Fruit fly (Drosophila melanogaster) whole organism, prepupa: Measurements from ENCODE around the gene CG18598.

Source experiments
- Blimp-1 ChIP-seq: fragments of 200-800 bp; sonication (Bioruptor generic); optimal IDR thresholded peaks from 3 replicates; lab custom pipeline; 2017; ENCODE audit warnings: missing biosample characterization, missing genetic modification characterization, mild to moderate bottlenecking, moderate library complexity, missing genetic modification reagents
- CG10631 ChIP-seq: fragments of 200-800 bp; sonication (Bioruptor generic); optimal IDR thresholded peaks from 2 replicates; lab custom pipeline; 2016; ENCODE audit warnings: missing biosample characterization, missing genetic modification characterization
- CG10669 ChIP-seq: fragments of 200-800 bp; sonication (Bioruptor generic); optimal IDR thresholded peaks from 3 replicates; lab custom pipeline; 2018; ENCODE audit warnings: missing biosample characterization, mild to moderate bottlenecking, missing genetic modification characterization, moderate library complexity
- CG11902 ChIP-seq: fragments of 200-800 bp; sonication (Bioruptor generic); optimal IDR thresholded peaks from 3 replicates; lab custom pipeline; 2016; ENCODE audit warnings: missing biosample characterization, missing genetic modification characterization
- CG15336 ChIP-seq: fragments of 200-800 bp; sonication (Bioruptor generic); IDR thresholded peaks from 2 replicates; pipeline ENCODE4 v1.3.6; 2022; ENCODE audit warnings: missing biosample characterization, missing genetic modification characterization
- CG1621 ChIP-seq: fragments of 200-800 bp; sonication (Bioruptor generic); optimal IDR thresholded peaks from 3 replicates; lab custom pipeline; 2018; ENCODE audit warnings: missing biosample characterization, mild to moderate bottlenecking, missing genetic modification characterization
- CG3032 ChIP-seq: fragments of 200-800 bp; optimal IDR thresholded peaks from 2 replicates; lab custom pipeline; 2019; ENCODE audit warnings: missing biosample characterization, mild to moderate bottlenecking, missing genetic modification characterization, moderate library complexity
- CG31627 ChIP-seq: fragments of 200-800 bp; sonication (Bioruptor generic); optimal IDR thresholded peaks from 3 replicates; lab custom pipeline; 2016; ENCODE audit warnings: missing biosample characterization, missing genetic modification characterization
- CG32006 ChIP-seq: fragments of 200-800 bp; sonication (Bioruptor generic); optimal IDR thresholded peaks from 3 replicates; lab custom pipeline; 2017; ENCODE audit warnings: missing biosample characterization, mild to moderate bottlenecking, missing genetic modification characterization
- CG34406 ChIP-seq: fragments of 200-800 bp; sonication (Bioruptor generic); optimal IDR thresholded peaks from 3 replicates; lab custom pipeline; 2016; ENCODE audit warnings: missing biosample characterization, missing genetic modification characterization
- CG3919 ChIP-seq: fragments of 200-800 bp; sonication (Bioruptor generic); optimal IDR thresholded peaks from 3 replicates; lab custom pipeline; 2016; ENCODE audit warnings: missing biosample characterization, missing genetic modification characterization
- CG6163 ChIP-seq: fragments of 200-800 bp; sonication (Bioruptor generic); IDR thresholded peaks from 3 replicates; pipeline ENCODE4 v1.3.6; 2022; ENCODE audit warnings: missing biosample characterization, missing genetic modification characterization
- CG6792 ChIP-seq: fragments of 200-800 bp; sonication (Bioruptor generic); optimal IDR thresholded peaks from 3 replicates; lab custom pipeline; 2016; ENCODE audit warnings: missing biosample characterization, missing genetic modification characterization
- CG6808 ChIP-seq: fragments of 200-800 bp; sonication (Bioruptor generic); optimal IDR thresholded peaks from 3 replicates; lab custom pipeline; 2017; ENCODE audit warnings: missing biosample characterization, missing genetic modification characterization, mild to moderate bottlenecking, moderate library complexity, missing genetic modification reagents
- CG6854 ChIP-seq: fragments of 200-800 bp; sonication (Bioruptor generic); optimal IDR thresholded peaks from 2 replicates; lab custom pipeline; 2017; ENCODE audit warnings: missing biosample characterization, mild to moderate bottlenecking, missing genetic modification characterization
- CG8119 ChIP-seq: fragments of 200-800 bp; sonication (Bioruptor generic); IDR thresholded peaks from 3 replicates; pipeline ENCODE4 v1.3.6; 2022; ENCODE audit warnings: missing biosample characterization, missing genetic modification characterization
- CG9139 ChIP-seq: fragments of 200-800 bp; sonication (Bioruptor generic); optimal IDR thresholded peaks from 3 replicates; lab custom pipeline; 2017; ENCODE audit warnings: missing biosample characterization, mild to moderate bottlenecking, missing genetic modification characterization
- Eip75B ChIP-seq: fragments of 200-800 bp; sonication (Bioruptor generic); optimal IDR thresholded peaks from 3 replicates; lab custom pipeline; 2016; ENCODE audit warnings: missing biosample characterization, missing genetic modification characterization
- Eip78C ChIP-seq: fragments of 200-800 bp; sonication (Bioruptor generic); peaks from one replicate; lab custom pipeline; 2016; ENCODE audit warnings: missing biosample characterization, missing genetic modification characterization
- Eip93F ChIP-seq: fragments of 200-800 bp; sonication (Bioruptor generic); optimal IDR thresholded peaks from 2 replicates; lab custom pipeline; 2016; ENCODE audit warnings: missing biosample characterization, mild to moderate bottlenecking, missing genetic modification characterization
- Ets96B ChIP-seq: fragments of 200-800 bp; optimal IDR thresholded peaks from 2 replicates; lab custom pipeline; 2019; ENCODE audit warnings: missing biosample characterization, mild to moderate bottlenecking, missing genetic modification characterization, moderate library complexity
- Gug ChIP-seq: fragments of 200-800 bp; sonication (Bioruptor generic); IDR thresholded peaks from 2 replicates; pipeline ENCODE4 v1.3.6; 2022; ENCODE audit warnings: missing biosample characterization, missing genetic modification characterization
- Hr38 ChIP-seq: sonication (Bioruptor generic); optimal IDR thresholded peaks from 2 replicates; lab custom pipeline; 2016; ENCODE audit warnings: missing biosample characterization, missing genetic modification characterization
- Hr4 ChIP-seq: fragments of 200-800 bp; sonication (Bioruptor generic); optimal IDR thresholded peaks from 3 replicates; lab custom pipeline; 2016; ENCODE audit warnings: missing biosample characterization, missing genetic modification characterization
- Lpt ChIP-seq: fragments of 200-800 bp; sonication (Bioruptor generic); optimal IDR thresholded peaks from 3 replicates; lab custom pipeline; 2016; ENCODE audit warnings: missing biosample characterization, missing genetic modification characterization
- Met ChIP-seq: fragments of 200-800 bp; sonication (Bioruptor generic); optimal IDR thresholded peaks from 3 replicates; lab custom pipeline; 2016; ENCODE audit warnings: missing biosample characterization, missing genetic modification characterization
- OdsH ChIP-seq: fragments of 200-800 bp; sonication (Bioruptor generic); optimal IDR thresholded peaks from 3 replicates; lab custom pipeline; 2016; ENCODE audit warnings: missing biosample characterization, missing genetic modification characterization
- Smox ChIP-seq: fragments of 200-800 bp; sonication (Bioruptor generic); optimal IDR thresholded peaks from 3 replicates; lab custom pipeline; 2016; ENCODE audit warnings: missing biosample characterization, missing genetic modification characterization
- Sox14 ChIP-seq: fragments of 200-800 bp; sonication (Bioruptor generic); optimal IDR thresholded peaks from 3 replicates; lab custom pipeline; 2016; ENCODE audit warnings: missing biosample characterization, missing genetic modification characterization
- Sox15 ChIP-seq: fragments of 200-800 bp; sonication (Bioruptor generic); optimal IDR thresholded peaks from 3 replicates; lab custom pipeline; 2016; ENCODE audit warnings: missing biosample characterization, missing genetic modification characterization
- acj6 ChIP-seq: fragments of 200-800 bp; sonication (Bioruptor generic); optimal IDR thresholded peaks from 3 replicates; lab custom pipeline; 2016; ENCODE audit warnings: missing biosample characterization, missing genetic modification characterization
- cyc ChIP-seq: fragments of 200-800 bp; sonication (Bioruptor generic); optimal IDR thresholded peaks from 3 replicates; lab custom pipeline; 2016; ENCODE audit warnings: missing biosample characterization, missing genetic modification characterization
- dsx ChIP-seq: fragments of 200-800 bp; optimal IDR thresholded peaks from 3 replicates; lab custom pipeline; 2019; ENCODE audit warnings: missing biosample characterization, mild to moderate bottlenecking, missing genetic modification characterization, moderate library complexity; ENCODE audit not compliant: poor library complexity, severe bottlenecking
- eg ChIP-seq: fragments of 200-800 bp; sonication (Bioruptor generic); IDR thresholded peaks from 3 replicates; pipeline ENCODE4 v1.3.6; 2022; ENCODE audit warnings: missing biosample characterization, missing genetic modification characterization
- esn ChIP-seq: fragments of 200-800 bp; sonication (Bioruptor generic); optimal IDR thresholded peaks from 2 replicates; lab custom pipeline; 2016; ENCODE audit warnings: missing biosample characterization, mild to moderate bottlenecking, missing genetic modification characterization, moderate library complexity
- fd59A ChIP-seq: fragments of 200-800 bp; sonication (Bioruptor generic); optimal IDR thresholded peaks from 2 replicates; lab custom pipeline; 2017; ENCODE audit warnings: missing biosample characterization, mild to moderate bottlenecking, missing genetic modification characterization, missing genetic modification reagents
- lz ChIP-seq: fragments of 200-800 bp; sonication (Bioruptor generic); optimal IDR thresholded peaks from 3 replicates; lab custom pipeline; 2016; ENCODE audit warnings: missing biosample characterization, missing genetic modification characterization
- net ChIP-seq: fragments of 200-800 bp; sonication (Bioruptor generic); optimal IDR thresholded peaks from 3 replicates; lab custom pipeline; 2016; ENCODE audit warnings: missing biosample characterization, missing genetic modification characterization
- salr ChIP-seq, 2 experiments: fragments of 200-800 bp; sonication (Bioruptor generic); optimal IDR thresholded peaks; 3 replicates each; lab custom pipeline; 2016 to 2018; ENCODE audit warnings: missing biosample characterization in 2 of 2, missing genetic modification characterization in 2 of 2, mild to moderate bottlenecking in 1 of 2
- spab ChIP-seq: fragments of 200-800 bp; sonication (Bioruptor generic); optimal IDR thresholded peaks from 2 replicates; lab custom pipeline; 2017; ENCODE audit warnings: missing biosample characterization, mild to moderate bottlenecking, missing genetic modification characterization, missing genetic modification reagents
- ss ChIP-seq, 2 experiments: fragments of 200-800 bp; sonication (Bioruptor generic); optimal IDR thresholded peaks; 2 replicates in 1 of 2; 3 replicates in 1 of 2; lab custom pipeline; 2017 to 2018; ENCODE audit warnings: mild to moderate bottlenecking in 2 of 2, missing biosample characterization in 2 of 2, missing genetic modification characterization in 2 of 2, moderate library complexity in 1 of 2
- svp ChIP-seq: fragments of 200-800 bp; sonication (Bioruptor generic); peaks from one replicate; lab custom pipeline; 2016; ENCODE audit warnings: missing biosample characterization, missing genetic modification characterization
- topi ChIP-seq: fragments of 200-800 bp; sonication (Bioruptor generic); optimal IDR thresholded peaks from 3 replicates; lab custom pipeline; 2016; ENCODE audit warnings: missing biosample characterization, missing genetic modification characterization

The CG18598 gene

dm6 chr3R:18295262-18295944 is 44.5 kb downstream of the CG18598 start:
- TF ChIP-seq topi (GFP tag; lab: Kevin White, UChicago): peak; percentile 3
- no peak for TF ChIP-seq CG6163 (GFP tag; lab: Robert Waterston, UW)
- no peak for TF ChIP-seq spab (GFP tag; lab: Kevin White, UChicago)
- TF ChIP-seq cyc (GFP tag; lab: Kevin White, UChicago): no peak
- TF ChIP-seq CG11902 (GFP tag; lab: Kevin White, UChicago): no peak
- TF ChIP-seq acj6 (GFP tag; lab: Kevin White, UChicago): peak; percentile 37
- TF ChIP-seq CG6808 (GFP tag; lab: Kevin White, UChicago): peak; percentile 52
- TF ChIP-seq CG3919 (GFP tag; lab: Kevin White, UChicago): peak; percentile 38
- TF ChIP-seq CG9139 (GFP tag; lab: Kevin White, UChicago): no peak
- TF ChIP-seq Sox15 (GFP tag; lab: Kevin White, UChicago): no peak
- peak; percentile 40 for TF ChIP-seq CG10669 (GFP tag; lab: Kevin White, UChicago)
- peak; percentile 45; the same call in 2 of the 3 replicates for TF ChIP-seq CG8119 (GFP tag; lab: Robert Waterston, UW)
- TF ChIP-seq Eip93F (GFP tag; lab: Kevin White, UChicago): no peak
- peak; percentile 89 for TF ChIP-seq Eip78C
- TF ChIP-seq CG6792 (GFP tag; lab: Kevin White, UChicago): no peak
- no peak for TF ChIP-seq CG1621
- peak; percentile 53 for TF ChIP-seq svp (GFP tag; lab: Kevin White, UChicago)
- peak; percentile 54 for TF ChIP-seq Ets96B
- TF ChIP-seq Sox14 (GFP tag; lab: Kevin White, UChicago): peak; percentile 48
- TF ChIP-seq OdsH (GFP tag; lab: Kevin White, UChicago): peak; percentile 51
- peak; percentile 44 for TF ChIP-seq CG15336 (GFP tag; lab: Robert Waterston, UW)
- no peak for TF ChIP-seq Hr38 (GFP tag; lab: Kevin White, UChicago)
- peak; percentile 21 for TF ChIP-seq Smox (GFP tag; lab: Kevin White, UChicago)
- peak; percentile 22 to 24 for TF ChIP-seq salr (GFP tag; optimal IDR thresholded peaks at IDR 0.05; lab: Kevin White, UChicago)
- 0 out of 3 replicates have a peak, but pooled peaks have one; percentile 18 for TF ChIP-seq eg (GFP tag; lab: Robert Waterston, UW)
- peak; percentile 11 for TF ChIP-seq dsx (GFP tag; lab: Kevin White, UChicago)
- TF ChIP-seq CG3032 (tag; lab: Kevin White, UChicago): peak; percentile 28
- peak; percentile 43 for TF ChIP-seq net (GFP tag; lab: Kevin White, UChicago)
- peak; percentile 55 for TF ChIP-seq Eip75B (GFP tag; lab: Kevin White, UChicago)
- TF ChIP-seq Blimp-1: no peak
- peak; percentile 65 for TF ChIP-seq CG32006 (GFP tag; lab: Kevin White, UChicago)
- peak; percentile 64 for TF ChIP-seq Hr4 (GFP tag; lab: Kevin White, UChicago)
- TF ChIP-seq CG31627 (GFP tag; lab: Kevin White, UChicago): no peak
- peak; percentile 11 for TF ChIP-seq Met (GFP tag; lab: Kevin White, UChicago)
- peak; percentile 35 for TF ChIP-seq Lpt (GFP tag; lab: Kevin White, UChicago)
- TF ChIP-seq Gug: no peak
- peak; percentile 27 for TF ChIP-seq esn (GFP tag; lab: Kevin White, UChicago)
- TF ChIP-seq CG34406: peak; percentile 24
- TF ChIP-seq CG10631 (GFP tag; lab: Kevin White, UChicago): peak; percentile 9
- no peak for TF ChIP-seq CG6854 (GFP tag; lab: Kevin White, UChicago)
- peak; percentile 18 for TF ChIP-seq lz (GFP tag; lab: Kevin White, UChicago)
- peak in 1 of 2 experiments; percentile 28 for TF ChIP-seq ss (GFP tag; optimal IDR thresholded peaks at IDR 0.05; lab: Kevin White, UChicago)
- TF ChIP-seq fd59A (GFP tag; lab: Kevin White, UChicago): no peak
